Fruit fly (Drosophila melanogaster): ENCODE results near the gene CG43115.
A peak's percentile ranks its signal among the peaks of the same experiment; 100 is the strongest.

Gene CG43115

DNA sequence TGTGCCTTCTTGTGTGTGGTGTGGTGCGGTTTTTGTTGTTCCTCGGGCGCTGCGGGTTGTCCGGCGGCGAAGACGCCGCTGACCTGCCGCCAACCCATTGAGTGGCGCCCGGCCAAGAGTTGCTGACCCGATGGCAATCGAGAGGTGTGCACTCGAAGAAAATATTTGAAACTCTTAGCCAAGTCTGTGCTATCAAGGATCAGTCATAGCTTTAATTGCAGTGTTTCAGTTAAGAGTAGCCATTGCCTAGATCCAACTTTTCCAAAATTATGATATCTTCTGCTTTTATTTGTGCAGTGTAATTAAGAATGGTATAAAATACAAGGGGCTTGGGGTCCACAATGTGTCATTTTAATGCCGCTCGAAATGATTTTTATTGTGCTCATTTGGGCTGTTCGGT, 41.6 kb downstream of the CG43115 start (continued):
- TF ChIP-seq tup (GFP tag; optimal IDR thresholded peaks at IDR 0.05) (no peak), sob (GFP tag; IDR thresholded peaks at IDR 0.05) (no peak), p53 (GFP tag; optimal IDR thresholded peaks at IDR 0.05) (no peak), twi (tag; optimal IDR thresholded peaks at IDR 0.05) (no peak), CG12299 (tag; optimal IDR thresholded peaks at IDR 0.05) (no peak), CG33213 (GFP tag; optimal IDR thresholded peaks at IDR 0.05) (no peak), Nf-YA (GFP tag; IDR thresholded peaks at IDR 0.05) (0 out of 2 replicates have a peak, but pooled peaks have one; percentile 25), bigmax (GFP tag; optimal IDR thresholded peaks at IDR 0.05) (no peak), CG6791 (GFP tag; IDR thresholded peaks at IDR 0.05; ENCODE audit: partially characterized antibody) (no peak), mirr (GFP tag; optimal IDR thresholded peaks at IDR 0.05) (no peak), CG1792 (GFP tag; optimal IDR thresholded peaks at IDR 0.05) (peak; percentile 2), CG14860 (GFP tag; IDR thresholded peaks at IDR 0.05; ENCODE audit: partially characterized antibody) (no peak), MESR4 (GFP tag; optimal IDR thresholded peaks at IDR 0.05) (no peak), CG10209 (GFP tag; optimal IDR thresholded peaks at IDR 0.05) (peak; percentile 46), ash1 (GFP tag; optimal IDR thresholded peaks at IDR 0.05) (no peak), trh (GFP tag; optimal IDR thresholded peaks at IDR 0.05) (no peak), CG7372 (GFP tag; IDR thresholded peaks at IDR 0.05) (0 out of 2 replicates have a peak, but pooled peaks have one; percentile 35), CG8359 (GFP tag; optimal IDR thresholded peaks at IDR 0.05; ENCODE audit: borderline replicate concordance) (peak; percentile 1), dan (GFP tag; IDR thresholded peaks at IDR 0.05) (no peak), CG13123 (GFP tag; optimal IDR thresholded peaks at IDR 0.05) (peak; percentile 7), Optix (GFP tag; IDR thresholded peaks at IDR 0.05) (peak; percentile 65), sna (GFP tag; IDR thresholded peaks at IDR 0.05; ENCODE audit: partially characterized antibody) (no peak), Gsc (GFP tag; IDR thresholded peaks at IDR 0.05) (no peak), stc (GFP tag; IDR thresholded peaks at IDR 0.05) (no peak), Hand (GFP tag; optimal IDR thresholded peaks at IDR 0.05) (no peak), CG14667 (GFP tag; IDR thresholded peaks at IDR 0.05) (peak; percentile 43), CG8765 (GFP tag; IDR thresholded peaks at IDR 0.05) (0 out of 2 replicates have a peak, but pooled peaks have one; percentile 20), repo (GFP tag; optimal IDR thresholded peaks at IDR 0.05) (peak; percentile 55), CG11456 (GFP tag; IDR thresholded peaks at IDR 0.05) (0 out of 3 replicates have a peak, but pooled peaks have one; percentile 41), CG3065 (GFP tag; optimal IDR thresholded peaks at IDR 0.05) (no peak), aop (GFP tag; IDR thresholded peaks at IDR 0.05) (no peak), Mrtf (GFP tag; IDR thresholded peaks at IDR 0.05) (0 out of 3 replicates have a peak, but pooled peaks have one; percentile 5), knrl (GFP tag; IDR thresholded peaks at IDR 0.05; ENCODE audit: partially characterized antibody) (no peak), CG1603 (tag; optimal IDR thresholded peaks at IDR 0.05) (peak; percentile 83), usp (GFP tag; optimal IDR thresholded peaks at IDR 0.05) (no peak), CG1602 (GFP tag; optimal IDR thresholded peaks at IDR 0.05) (peak; percentile 23), CG31388 (GFP tag; optimal IDR thresholded peaks at IDR 0.05) (no peak), Nf-YC (tag; optimal IDR thresholded peaks at IDR 0.05) (no peak), eve (GFP tag; optimal IDR thresholded peaks at IDR 0.05) (no peak), Gug (GFP tag; IDR thresholded peaks at IDR 0.05) (peak; percentile 42; the same call in 2 of the 4 replicates), YL-1 (GFP tag; optimal IDR thresholded peaks at IDR 0.05) (no peak), sisA (GFP tag; IDR thresholded peaks at IDR 0.05) (peak; percentile 57), Kr (GFP tag; optimal IDR thresholded peaks at IDR 0.05) (peak; percentile 66), cas (GFP tag; IDR thresholded peaks at IDR 0.05) (no peak), fd102C (GFP tag; optimal IDR thresholded peaks at IDR 0.05) (peak; percentile 50), CG18619 (GFP tag; optimal IDR thresholded peaks at IDR 0.05) (no peak), CG18011 (GFP tag; optimal IDR thresholded peaks at IDR 0.05) (no peak), CG32532 (GFP tag; IDR thresholded peaks at IDR 0.05) (no peak), CG30403 (GFP tag; optimal IDR thresholded peaks at IDR 0.05) (peak; percentile 57), CG18599 (GFP tag; optimal IDR thresholded peaks at IDR 0.05) (peak; percentile 26), CG3281 (GFP tag; optimal IDR thresholded peaks at IDR 0.05) (no peak)

Data from whole organism, embryonic.